Worm (Caenorhabditis elegans) whole organism, L2 larva: Measurements from ENCODE around the gene fbxc-31.

ENCODE experiments used
- aly-2 ChIP-seq: fragments of 150-350 bp; optimal IDR thresholded peaks from 2 replicates; lab custom pipeline; 2014; ENCODE audit warnings: missing biosample characterization, missing genetic modification characterization
- egl-27 ChIP-seq: sonication (generic microtip); optimal IDR thresholded peaks from 3 replicates; lab custom pipeline; 2017; ENCODE audit warnings: missing biosample characterization, missing genetic modification reagents, missing genetic modification characterization
- gmeb-1 ChIP-seq: fragments of 150-350 bp; optimal IDR thresholded peaks from 2 replicates; lab custom pipeline; 2014; ENCODE audit warnings: missing biosample characterization, missing genetic modification characterization
- lin-11 ChIP-seq: fragments of 150-350 bp; sonication (generic microtip); optimal IDR thresholded peaks from 2 replicates; lab custom pipeline; 2014; ENCODE audit warnings: missing biosample characterization, missing genetic modification characterization, inconsistent platforms, mixed read lengths
- nhr-23 ChIP-seq: fragments of 150-350 bp; optimal IDR thresholded peaks from 2 replicates; lab custom pipeline; 2014; ENCODE audit warnings: missing biosample characterization, missing genetic modification reagents, missing genetic modification characterization
- unc-39 ChIP-seq: fragments of 150-350 bp; optimal IDR thresholded peaks from 2 replicates; lab custom pipeline; 2014; ENCODE audit warnings: missing biosample characterization, missing genetic modification characterization
- unc-62 ChIP-seq: fragments of 150-350 bp; optimal IDR thresholded peaks from 2 replicates; lab custom pipeline; 2014; ENCODE audit warnings: missing biosample characterization, missing genetic modification reagents, missing genetic modification characterization
- ztf-1 ChIP-seq: fragments of 200-800 bp; sonication (Bioruptor generic); conservative IDR thresholded peaks from 2 replicates; pipeline ENCODE4 v1.3.6; 2022; ENCODE audit warnings: missing genetic modification characterization, missing compliant biosample characterization

DNA sequence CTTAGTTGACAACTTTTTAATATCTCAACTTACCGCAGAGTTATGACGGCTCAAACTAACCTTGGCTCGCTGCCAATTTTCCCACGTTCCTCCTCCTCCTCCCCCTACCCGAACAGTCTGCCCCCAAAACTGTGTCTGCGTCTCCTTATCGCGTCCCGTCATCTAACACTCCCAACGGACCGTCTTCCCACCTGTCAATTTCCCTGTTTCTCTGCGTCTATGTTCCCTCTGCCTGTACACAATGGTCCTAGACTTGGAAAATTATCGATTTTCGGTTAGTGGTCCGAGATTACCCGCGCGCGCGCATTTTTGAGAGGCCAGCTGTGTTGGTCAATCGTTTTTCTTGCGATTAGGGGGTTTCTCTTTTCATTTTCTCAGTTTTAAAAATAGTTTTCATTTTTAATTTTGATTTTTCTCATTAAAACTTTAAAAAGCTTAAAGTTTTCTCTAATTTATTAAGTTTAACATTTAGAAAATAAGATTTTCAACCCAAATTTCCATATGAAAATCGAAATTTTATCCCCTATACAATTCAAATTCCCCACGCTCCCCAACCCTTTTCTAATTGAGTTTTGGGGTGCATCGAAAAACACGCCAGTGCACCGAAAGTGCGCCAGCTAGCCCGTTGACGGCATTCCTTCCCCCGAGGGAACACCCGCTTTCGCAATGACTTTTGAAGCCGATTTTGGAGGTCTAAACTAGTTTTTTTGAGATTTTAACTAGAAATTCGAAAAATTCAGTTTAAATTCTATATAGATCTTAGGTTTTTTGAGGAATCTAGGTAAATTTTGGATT, 38.6 kb upstream of the fbxc-31 start, which contains the start of gene alg-2:
- TF ChIP-seq lin-11 (no peak), nhr-23 (no peak), unc-39 (tag; lab: Kevin White, UChicago) (no peak), unc-62 (GFP tag; lab: Kevin White, UChicago) (no peak), ztf-1 (no peak), gmeb-1 (tag; lab: Kevin White, UChicago) (peak; percentile 31), egl-27 (tag; lab: Kevin White, UChicago) (no peak), aly-2 (tag; lab: Kevin White, UChicago) (no peak)
